Worm (Caenorhabditis elegans): ENCODE data around the gene spp-8.

Gene spp-8

ce11 chrIV:8472493-8472892 lies 9.0 kb upstream of the spp-8 start, which contains the start of gene oat-1:
oat-1 (minus strand) TSS chrIV:8472593.
- no peak for TF ChIP-seq W03F9.2 (tag; optimal IDR thresholded peaks at IDR 0.05)
- no peak for TF ChIP-seq him-1 (tag; optimal IDR thresholded peaks at IDR 0.05)
- no peak for TF ChIP-seq dao-5 (tag; optimal IDR thresholded peaks at IDR 0.05)

ce11 chrIV:8473756-8474155 lies 7.7 kb upstream of the spp-8 start, which contains the start of gene C28C12.11:
C28C12.11 (plus strand) TSS chrIV:8474056.
- TF ChIP-seq dao-5 (tag; optimal IDR thresholded peaks at IDR 0.05) (no peak), W03F9.2 (tag; optimal IDR thresholded peaks at IDR 0.05) (no peak), him-1 (tag; optimal IDR thresholded peaks at IDR 0.05) (no peak)

DNA sequence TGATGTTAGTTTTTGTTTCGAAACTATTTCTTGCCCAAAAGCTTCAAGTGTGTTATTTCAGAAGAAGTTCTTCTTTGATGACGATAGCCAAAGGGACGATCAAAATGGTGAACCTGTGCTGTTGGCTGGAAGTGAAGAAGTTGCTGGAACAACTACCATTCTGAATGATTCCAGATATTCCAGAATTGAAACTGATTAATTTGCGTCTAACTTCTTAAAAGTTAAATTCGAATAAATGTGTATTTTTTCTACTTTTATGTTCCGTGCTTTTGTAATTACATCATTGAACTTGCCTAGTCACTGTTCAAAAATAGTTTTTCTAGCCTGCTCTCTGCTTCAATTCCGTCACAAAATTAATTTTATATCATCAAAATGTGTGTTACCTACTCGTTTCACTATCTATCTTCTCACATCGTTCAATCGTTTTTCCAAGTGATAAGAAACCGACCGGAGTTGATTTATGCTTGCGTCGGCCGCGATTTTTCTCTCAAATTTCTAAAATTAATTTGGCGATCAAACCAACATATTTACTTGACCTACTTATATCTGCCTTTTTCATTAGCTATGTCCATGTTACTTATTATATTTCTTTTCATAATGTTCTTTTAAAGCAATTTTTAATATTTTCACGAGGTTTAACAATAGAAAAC lies 6.3 kb upstream of the spp-8 start:
- no peak for TF ChIP-seq dao-5 (tag; optimal IDR thresholded peaks at IDR 0.05)
- TF ChIP-seq him-1 (tag; optimal IDR thresholded peaks at IDR 0.05): no peak

- TF ChIP-seq W03F9.2 (tag; optimal IDR thresholded peaks at IDR 0.05) (no peak), him-1 (tag; optimal IDR thresholded peaks at IDR 0.05) (no peak), dao-5 (tag; optimal IDR thresholded peaks at IDR 0.05) (no peak)
Observed at ce11 chrIV:8476166-8476565, 5.3 kb upstream of the spp-8 start.

- TF ChIP-seq W03F9.2 (tag; optimal IDR thresholded peaks at IDR 0.05) (no peak), dao-5 (tag; optimal IDR thresholded peaks at IDR 0.05) (no peak), him-1 (tag; optimal IDR thresholded peaks at IDR 0.05) (no peak)
Observed at ce11 chrIV:8476880-8477279, 4.6 kb upstream of the spp-8 start, which contains the start of gene spp-10. spp-10 (plus strand) TSS chrIV:8477180.

ce11 chrIV:8478516-8478915 lies 2.9 kb upstream of the spp-8 start:
- TF ChIP-seq W03F9.2 (tag; optimal IDR thresholded peaks at IDR 0.05): no peak
- TF ChIP-seq dao-5 (tag; optimal IDR thresholded peaks at IDR 0.05): no peak
- no peak for TF ChIP-seq him-1 (tag; optimal IDR thresholded peaks at IDR 0.05)

DNA sequence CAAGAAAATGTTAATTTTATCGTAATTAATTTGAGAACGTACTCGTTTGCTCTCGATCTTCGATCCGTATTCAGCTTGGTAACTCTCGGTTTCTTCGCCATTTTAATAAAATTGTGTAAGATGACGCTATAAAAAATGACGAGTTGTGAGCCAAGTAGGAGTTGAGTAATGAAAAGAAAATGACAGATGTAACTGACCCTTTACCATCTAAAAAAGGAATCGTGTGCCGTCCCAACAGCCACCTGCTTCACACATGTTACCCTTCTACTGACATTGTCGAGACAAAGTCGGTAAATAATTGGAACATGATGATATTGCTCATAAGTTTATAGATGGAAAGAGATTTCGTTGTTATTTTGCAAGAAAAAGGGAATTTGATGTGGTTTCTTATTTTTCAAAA lies 2.1 kb upstream of the spp-8 start, which contains the start of gene hlh-12:
Gene hlh-12 (minus strand): TSS at position 101 of the 400 bp plus-strand sequence.
- no peak for TF ChIP-seq W03F9.2 (tag; optimal IDR thresholded peaks at IDR 0.05)
- TF ChIP-seq dao-5 (tag; optimal IDR thresholded peaks at IDR 0.05): no peak
- no peak for TF ChIP-seq him-1 (tag; optimal IDR thresholded peaks at IDR 0.05)

ce11 chrIV:8487183-8487582 lies 5.7 kb downstream of the spp-8 start, which contains the start of gene srlf-3:
srlf-3 (plus strand) TSS chrIV:8487483.
- TF ChIP-seq dao-5 (tag; optimal IDR thresholded peaks at IDR 0.05) (no peak), W03F9.2 (tag; optimal IDR thresholded peaks at IDR 0.05) (no peak), him-1 (tag; optimal IDR thresholded peaks at IDR 0.05) (no peak)

ce11 chrIV:8488043-8488442 lies 6.6 kb downstream of the spp-8 start:
- TF ChIP-seq him-1 (tag; optimal IDR thresholded peaks at IDR 0.05) (no peak), dao-5 (tag; optimal IDR thresholded peaks at IDR 0.05) (no peak), W03F9.2 (tag; optimal IDR thresholded peaks at IDR 0.05) (no peak)

DNA sequence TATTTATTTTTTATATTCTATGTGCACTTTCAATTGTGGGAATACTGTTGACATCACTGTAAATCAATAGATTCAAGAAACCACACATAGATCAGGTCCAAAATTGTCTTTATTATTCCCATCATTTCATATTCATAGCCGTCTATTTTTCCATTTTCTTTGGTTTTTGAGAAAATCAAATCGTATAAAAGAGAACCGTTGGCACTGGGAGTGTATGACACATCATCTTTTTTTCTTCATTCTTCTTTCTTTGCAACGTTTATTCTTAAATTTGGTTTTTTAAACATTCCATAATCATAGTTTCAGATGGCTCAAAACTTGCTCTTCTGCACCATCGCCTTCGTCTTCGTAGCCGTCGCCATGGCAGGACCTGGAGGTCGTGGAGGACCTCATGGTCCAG lies 8.5 kb downstream of the spp-8 start, which contains the start of gene srlf-2:
Gene srlf-2 (plus strand): TSS at position 301 of the 400 bp plus-strand sequence.
- TF ChIP-seq him-1 (tag; optimal IDR thresholded peaks at IDR 0.05): no peak
- no peak for TF ChIP-seq dao-5 (tag; optimal IDR thresholded peaks at IDR 0.05)
- TF ChIP-seq W03F9.2 (tag; optimal IDR thresholded peaks at IDR 0.05): no peak

- TF ChIP-seq dao-5 (tag; optimal IDR thresholded peaks at IDR 0.05): no peak
- TF ChIP-seq W03F9.2 (tag; optimal IDR thresholded peaks at IDR 0.05): no peak
- TF ChIP-seq him-1 (tag; optimal IDR thresholded peaks at IDR 0.05): no peak
Observed at ce11 chrIV:8492242-8492641, 10.8 kb downstream of the spp-8 start, which contains the start of gene sru-7. sru-7 (plus strand) TSS chrIV:8492542.

- TF ChIP-seq dao-5 (tag; optimal IDR thresholded peaks at IDR 0.05) (no peak), W03F9.2 (tag; optimal IDR thresholded peaks at IDR 0.05) (no peak), him-1 (tag; optimal IDR thresholded peaks at IDR 0.05) (no peak)
Observed at ce11 chrIV:8496263-8496662, 14.8 kb downstream of the spp-8 start, which contains the start of gene C28C12.12. C28C12.12 (minus strand) TSS chrIV:8496363.

- no peak for TF ChIP-seq dao-5 (tag; optimal IDR thresholded peaks at IDR 0.05)
- peak; percentile 73 for TF ChIP-seq W03F9.2 (tag; optimal IDR thresholded peaks at IDR 0.05)
- TF ChIP-seq him-1 (tag; optimal IDR thresholded peaks at IDR 0.05): no peak
Observed at ce11 chrIV:8498773-8499360, 17.4 kb downstream of the spp-8 start, which contains the start of the genes acdh-13 and mesp-1. acdh-13 (minus strand) TSS chrIV:8498823. mesp-1 (plus strand) TSS chrIV:8499310.

ce11 chrIV:8499956-8500355 lies 18.5 kb downstream of the spp-8 start:
- TF ChIP-seq dao-5 (tag; optimal IDR thresholded peaks at IDR 0.05) (no peak), W03F9.2 (tag; optimal IDR thresholded peaks at IDR 0.05) (no peak), him-1 (tag; optimal IDR thresholded peaks at IDR 0.05) (no peak)

Measured in whole organism, L4/young adult.